Fruit fly (Drosophila melanogaster): Measurements from ENCODE around the gene Act88F.
A peak's percentile ranks its signal among the peaks of the same experiment; 100 is the strongest.

Act88F gene

DNA sequence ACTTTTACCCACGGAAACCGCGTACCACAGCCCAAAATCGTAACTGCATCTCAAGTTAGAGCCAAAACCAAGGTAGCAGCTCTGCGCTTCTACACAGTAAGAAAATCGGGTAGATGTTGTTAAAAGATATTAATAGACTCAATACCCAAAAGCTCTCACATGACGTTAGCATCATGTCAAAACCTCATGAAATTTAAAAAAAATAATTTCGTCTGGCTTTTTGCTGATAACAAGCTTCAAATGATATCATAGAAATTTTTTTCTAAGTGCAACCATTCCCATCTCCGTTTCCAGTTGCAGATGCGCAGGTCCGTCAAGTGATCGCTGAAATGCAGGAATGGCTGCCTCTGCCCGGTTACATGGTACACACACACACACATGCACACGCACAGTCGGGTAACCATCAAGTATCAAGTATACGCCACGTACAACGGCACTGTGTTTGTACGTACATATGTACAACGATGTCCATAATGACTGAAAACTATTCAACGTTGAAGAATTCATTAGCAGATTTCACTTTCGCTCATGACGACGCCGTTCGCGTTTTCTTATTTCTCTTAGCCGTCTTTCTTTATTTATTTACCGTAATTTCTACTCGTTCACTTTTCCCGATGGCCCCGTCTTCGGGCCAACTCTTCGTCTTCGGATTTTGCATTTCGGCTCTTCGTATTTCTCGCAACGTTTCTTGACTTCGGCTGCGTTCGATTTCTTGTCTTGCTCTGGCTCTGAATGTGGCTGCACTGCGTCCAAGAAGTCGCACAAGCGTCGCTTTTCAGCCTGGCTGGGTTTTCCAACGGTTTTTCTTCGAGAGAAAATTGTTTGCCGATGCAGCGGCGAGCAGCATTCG is 13.9 kb upstream of the Act88F start (continued):
- TF ChIP-seq slp2 (GFP tag; optimal IDR thresholded peaks at IDR 0.05) (peak; percentile 20), kni (GFP tag; optimal IDR thresholded peaks at IDR 0.05) (peak; percentile 13), Hr51 (GFP tag; optimal IDR thresholded peaks at IDR 0.05) (peak in 1 of 2 experiments; percentile 50), cg (GFP tag; optimal IDR thresholded peaks at IDR 0.05) (peak; percentile 9), Lim3 (GFP tag; IDR thresholded peaks at IDR 0.05) (0 out of 2 replicates have a peak, but pooled peaks have one; percentile 20), Ets65A (GFP tag) (peak; percentile 65), Ptx1 (GFP tag; IDR thresholded peaks at IDR 0.05) (peak; percentile 36; the same call in 1 of the 2 replicates), CG11504 (tag; optimal IDR thresholded peaks at IDR 0.05) (peak; percentile 64), CG10366 (GFP tag; IDR thresholded peaks at IDR 0.05) (peak; percentile 29; the same call in 1 of the 2 replicates), CG10979 (tag; optimal IDR thresholded peaks at IDR 0.05) (peak; percentile 30), esg (GFP tag; conservative IDR thresholded peaks at IDR 0.05) (no peak), CG18599 (GFP tag; optimal IDR thresholded peaks at IDR 0.05) (no peak), Sox100B (GFP tag; optimal IDR thresholded peaks at IDR 0.05) (peak; percentile 20), stc (GFP tag; IDR thresholded peaks at IDR 0.05) (peak; percentile 59), CG16863 (GFP tag; optimal IDR thresholded peaks at IDR 0.05) (peak; percentile 11), Xrp1 (GFP tag; IDR thresholded peaks at IDR 0.05) (0 out of 2 replicates have a peak, but pooled peaks have one; percentile 20), CG13424 (tag; optimal IDR thresholded peaks at IDR 0.05) (peak; percentile 6), Dbx (GFP tag; IDR thresholded peaks at IDR 0.05) (no peak), CG15601 (tag; optimal IDR thresholded peaks at IDR 0.05) (peak; percentile 42), D19A (tag; optimal IDR thresholded peaks at IDR 0.05) (peak; percentile 5), CG16815 (GFP tag; optimal IDR thresholded peaks at IDR 0.05) (no peak), Six4 (GFP tag; optimal IDR thresholded peaks at IDR 0.05) (no peak), PHDP (tag; optimal IDR thresholded peaks at IDR 0.05) (peak; percentile 9), HLH3B (GFP tag; IDR thresholded peaks at IDR 0.05) (0 out of 2 replicates have a peak, but pooled peaks have one; percentile 12), Deaf1 (tag; optimal IDR thresholded peaks at IDR 0.05) (peak; percentile 91), unpg (GFP tag; optimal IDR thresholded peaks at IDR 0.05) (peak; percentile 22), CG13775 (GFP tag; optimal IDR thresholded peaks at IDR 0.05) (no peak), dysf (GFP tag; IDR thresholded peaks at IDR 0.05) (peak; percentile 51; the same call in 1 of the 3 replicates), CG9876 (GFP tag; optimal IDR thresholded peaks at IDR 0.05) (no peak), sima (GFP tag; optimal IDR thresholded peaks at IDR 0.05) (no peak), Blimp-1 (GFP tag; optimal IDR thresholded peaks at IDR 0.05) (peak; percentile 97), so (GFP tag; IDR thresholded peaks at IDR 0.05) (no peak), ara (GFP tag; IDR thresholded peaks at IDR 0.05) (0 out of 2 replicates have a peak, but pooled peaks have one; percentile 33), gce (GFP tag; IDR thresholded peaks at IDR 0.05) (0 out of 3 replicates have a peak, but pooled peaks have one; percentile 58), sisA (GFP tag; IDR thresholded peaks at IDR 0.05) (peak; percentile 40), CG7839 (tag; optimal IDR thresholded peaks at IDR 0.05) (peak; percentile 14), CG5953 (GFP tag; IDR thresholded peaks at IDR 0.05) (peak; percentile 34; the same call in 1 of the 2 replicates), ham (GFP tag; IDR thresholded peaks at IDR 0.05) (no peak), CG10209 (GFP tag; optimal IDR thresholded peaks at IDR 0.05) (peak; percentile 5), CG8388 (GFP tag; optimal IDR thresholded peaks at IDR 0.05) (peak; percentile 28), Hsf (GFP tag; optimal IDR thresholded peaks at IDR 0.05) (peak; percentile 10), Nf-YB (GFP tag; optimal IDR thresholded peaks at IDR 0.05) (no peak), ase (GFP tag; IDR thresholded peaks at IDR 0.05) (0 out of 3 replicates have a peak, but pooled peaks have one; percentile 47), fd102C (GFP tag; optimal IDR thresholded peaks at IDR 0.05) (no peak), ATbp (GFP tag; optimal IDR thresholded peaks at IDR 0.05) (peak; percentile 42), vvl (GFP tag; IDR thresholded peaks at IDR 0.05) (peak; percentile 25; the same call in 1 of the 2 replicates), CG8924 (tag; optimal IDR thresholded peaks at IDR 0.05) (peak; percentile 9)

All from whole organism, embryonic.